Fruit fly (Drosophila melanogaster) whole organism, embryonic: Measurements from ENCODE around the gene ND-SGDH.

Source experiments
- Aef1 ChIP-seq: fragments of 200-800 bp; sonication (Bioruptor generic); IDR thresholded peaks from 3 replicates; pipeline ENCODE4 v1.3.6; 2022; ENCODE audit warnings: missing biosample characterization, missing genetic modification characterization
- C15 ChIP-seq: fragments of 200-800 bp; sonication (Bioruptor generic); IDR thresholded peaks from 3 replicates; pipeline ENCODE4 v1.3.6; 2022; ENCODE audit warnings: missing biosample characterization, missing genetic modification characterization
- CG12391 ChIP-seq: fragments of 200-800 bp; sonication (Bioruptor generic); optimal IDR thresholded peaks from 3 replicates; lab custom pipeline; 2018; ENCODE audit warnings: missing biosample characterization, mild to moderate bottlenecking, missing genetic modification characterization, moderate library complexity
- CG13775 ChIP-seq: fragments of 200-800 bp; sonication (Bioruptor generic); optimal IDR thresholded peaks from 3 replicates; lab custom pipeline; 2017; ENCODE audit warnings: missing biosample characterization, mild to moderate bottlenecking, missing genetic modification characterization
- CG15514 ChIP-seq: fragments of 200-800 bp; sonication (Bioruptor generic); optimal IDR thresholded peaks from 3 replicates; lab custom pipeline; 2017; ENCODE audit warnings: missing biosample characterization, missing genetic modification characterization, mild to moderate bottlenecking, moderate library complexity, missing genetic modification reagents
- CG17328 ChIP-seq: fragments of 200-800 bp; sonication (Bioruptor generic); IDR thresholded peaks from 2 replicates; pipeline ENCODE4 v1.3.6; 2022; ENCODE audit warnings: missing biosample characterization, missing genetic modification characterization
- CG17359 ChIP-seq: fragments of 200-800 bp; sonication (Bioruptor generic); optimal IDR thresholded peaks from 3 replicates; lab custom pipeline; 2018; ENCODE audit warnings: missing biosample characterization, mild to moderate bottlenecking, missing genetic modification characterization, moderate library complexity
- CG18619 ChIP-seq: fragments of 200-800 bp; sonication (Bioruptor generic); optimal IDR thresholded peaks from 3 replicates; lab custom pipeline; 2017; ENCODE audit warnings: missing biosample characterization, mild to moderate bottlenecking, missing genetic modification characterization
- CG31441 ChIP-seq: fragments of 200-800 bp; sonication (Bioruptor generic); IDR thresholded peaks from 2 replicates; pipeline ENCODE4 v1.3.6; 2022; ENCODE audit warnings: missing biosample characterization, missing genetic modification characterization
- CG33557 ChIP-seq: fragments of 200-800 bp; sonication (Bioruptor generic); optimal IDR thresholded peaks from 2 replicates; lab custom pipeline; 2019; ENCODE audit warnings: missing biosample characterization, mild to moderate bottlenecking, missing genetic modification characterization, moderate library complexity
- CG34224 ChIP-seq: fragments of 200-800 bp; sonication (Bioruptor generic); IDR thresholded peaks from 3 replicates; pipeline ENCODE4 v1.3.6; 2022; ENCODE audit warnings: missing biosample characterization, missing genetic modification characterization; ENCODE audit not compliant: partially characterized antibody
- CG34422 ChIP-seq: fragments of 200-800 bp; sonication (Bioruptor generic); IDR thresholded peaks from 3 replicates; pipeline ENCODE4 v1.3.6; 2022; ENCODE audit warnings: missing biosample characterization, missing genetic modification characterization
- CG3838 ChIP-seq: fragments of 200-800 bp; sonication (Bioruptor generic); optimal IDR thresholded peaks from 3 replicates; lab custom pipeline; 2016; ENCODE audit warnings: missing biosample characterization, missing genetic modification characterization
- CG4328 ChIP-seq: fragments of 200-800 bp; sonication (Bioruptor generic); optimal IDR thresholded peaks from 3 replicates; lab custom pipeline; 2017; ENCODE audit warnings: missing biosample characterization, missing genetic modification reagents, missing genetic modification characterization
- CG4360 ChIP-seq: fragments of 200-800 bp; sonication (Bioruptor generic); IDR thresholded peaks from 2 replicates; pipeline ENCODE4 v1.3.6; 2022; ENCODE audit warnings: missing biosample characterization, missing genetic modification characterization
- CG4424 ChIP-seq: fragments of 200-800 bp; sonication (Bioruptor generic); optimal IDR thresholded peaks from 3 replicates; lab custom pipeline; 2016; ENCODE audit warnings: missing biosample characterization, missing genetic modification characterization
- CG5245 ChIP-seq: fragments of 200-800 bp; sonication (Bioruptor generic); optimal IDR thresholded peaks from 3 replicates; lab custom pipeline; 2016; ENCODE audit warnings: missing biosample characterization, missing genetic modification characterization
- CG6854 ChIP-seq: fragments of 200-800 bp; sonication (Bioruptor generic); optimal IDR thresholded peaks from 3 replicates; lab custom pipeline; 2017; ENCODE audit warnings: missing biosample characterization, mild to moderate bottlenecking, missing genetic modification characterization
- Chrac-16 ChIP-seq: fragments of 200-800 bp; sonication (Bioruptor generic); optimal IDR thresholded peaks from 3 replicates; lab custom pipeline; 2016; ENCODE audit warnings: missing biosample characterization, missing genetic modification characterization
- Deaf1 ChIP-seq: fragments of 200-800 bp; optimal IDR thresholded peaks from 3 replicates; lab custom pipeline; 2019; ENCODE audit warnings: missing biosample characterization, mild to moderate bottlenecking, missing genetic modification characterization, moderate library complexity
- Dfd ChIP-seq, 2 experiments: fragments of >200 bp; optimal IDR thresholded peaks; 2 replicates each; lab custom pipeline; 2017; ENCODE audit warnings: missing biosample characterization in 2 of 2, missing genetic modification characterization in 2 of 2
- E2f1 ChIP-seq: fragments of 200-800 bp; sonication (Bioruptor generic); IDR thresholded peaks from 2 replicates; pipeline ENCODE4 v1.3.6; 2022; ENCODE audit warnings: missing biosample characterization, missing genetic modification characterization
- Ets65A ChIP-seq: fragments of 200-800 bp; sonication (Bioruptor generic); peaks from one replicate; lab custom pipeline; 2016; ENCODE audit warnings: missing biosample characterization, missing genetic modification characterization
- Fer3 ChIP-seq: fragments of 200-800 bp; sonication (Bioruptor generic); optimal IDR thresholded peaks from 2 replicates; lab custom pipeline; 2018; ENCODE audit warnings: missing biosample characterization, mild to moderate bottlenecking, missing genetic modification characterization, moderate library complexity
- Gug ChIP-seq: fragments of 200-800 bp; sonication (Bioruptor generic); IDR thresholded peaks from 4 replicates; pipeline ENCODE4 v1.3.6; 2022; ENCODE audit warnings: missing biosample characterization, missing genetic modification characterization
- HLH3B ChIP-seq: fragments of 200-800 bp; sonication (Bioruptor generic); IDR thresholded peaks from 2 replicates; pipeline ENCODE4 v1.3.6; 2022; ENCODE audit warnings: missing biosample characterization, missing genetic modification characterization
- Hmx ChIP-seq: fragments of 200-800 bp; sonication (Bioruptor generic); optimal IDR thresholded peaks from 2 replicates; lab custom pipeline; 2016; ENCODE audit warnings: missing biosample characterization, missing genetic modification characterization
- Mad ChIP-seq: fragments of 200-800 bp; sonication (Bioruptor generic); optimal IDR thresholded peaks from 2 replicates; lab custom pipeline; 2016; ENCODE audit warnings: missing biosample characterization, missing genetic modification characterization
- Nf-YA ChIP-seq: fragments of 200-800 bp; sonication (Bioruptor generic); IDR thresholded peaks from 2 replicates; pipeline ENCODE4 v1.3.6; 2022; ENCODE audit warnings: missing biosample characterization, missing genetic modification characterization
- Nf-YB ChIP-seq: fragments of 200-800 bp; sonication (Bioruptor generic); optimal IDR thresholded peaks from 3 replicates; lab custom pipeline; 2019; ENCODE audit warnings: missing biosample characterization, mild to moderate bottlenecking, missing genetic modification characterization, moderate library complexity
- Ptx1 ChIP-seq: fragments of 200-800 bp; sonication (Bioruptor generic); IDR thresholded peaks from 2 replicates; pipeline ENCODE4 v1.3.6; 2022; ENCODE audit warnings: missing biosample characterization, missing genetic modification characterization
- Taf1 ChIP-seq: fragments of 200-800 bp; sonication (Bioruptor generic); IDR thresholded peaks from 2 replicates; pipeline ENCODE4 v1.3.6; 2022; ENCODE audit warnings: missing biosample characterization, missing genetic modification characterization
- aop ChIP-seq: fragments of 200-800 bp; sonication (Bioruptor generic); IDR thresholded peaks from 2 replicates; pipeline ENCODE4 v1.3.6; 2022; ENCODE audit warnings: missing biosample characterization, missing genetic modification characterization
- ap ChIP-seq: fragments of 200-800 bp; sonication (Bioruptor generic); IDR thresholded peaks from 2 replicates; pipeline ENCODE4 v1.3.6; 2022; ENCODE audit warnings: missing biosample characterization, missing genetic modification characterization
- ara ChIP-seq: fragments of 200-800 bp; sonication (Bioruptor generic); IDR thresholded peaks from 2 replicates; pipeline ENCODE4 v1.3.6; 2022; ENCODE audit warnings: missing biosample characterization, missing genetic modification characterization
- bbx ChIP-seq: fragments of 200-800 bp; sonication (Bioruptor generic); IDR thresholded peaks from 2 replicates; pipeline ENCODE4 v1.3.6; 2022; ENCODE audit warnings: missing biosample characterization, missing genetic modification characterization; ENCODE audit not compliant: partially characterized antibody
- cg ChIP-seq: fragments of 200-800 bp; sonication (Bioruptor generic); optimal IDR thresholded peaks from 3 replicates; lab custom pipeline; 2019; ENCODE audit warnings: missing biosample characterization, mild to moderate bottlenecking, missing genetic modification characterization, moderate library complexity
- esg ChIP-seq: fragments of 200-800 bp; sonication (Bioruptor generic); conservative IDR thresholded peaks from 2 replicates; pipeline ENCODE4 v1.3.6; 2022; ENCODE audit warnings: missing biosample characterization, missing genetic modification characterization
- eyg ChIP-seq: fragments of 200-800 bp; sonication (Bioruptor generic); optimal IDR thresholded peaks from 3 replicates; lab custom pipeline; 2016; ENCODE audit warnings: missing biosample characterization, missing genetic modification characterization
- gem ChIP-seq: fragments of 200-800 bp; sonication (Bioruptor generic); optimal IDR thresholded peaks from 2 replicates; lab custom pipeline; 2019; ENCODE audit warnings: missing biosample characterization, mild to moderate bottlenecking, missing genetic modification characterization, moderate library complexity
- grau ChIP-seq: fragments of 200-800 bp; optimal IDR thresholded peaks from 3 replicates; lab custom pipeline; 2019; ENCODE audit warnings: missing biosample characterization, mild to moderate bottlenecking, missing genetic modification characterization, moderate library complexity
- gro ChIP-seq: fragments of 200-800 bp; sonication (Bioruptor generic); optimal IDR thresholded peaks from 2 replicates; lab custom pipeline; 2016; ENCODE audit warnings: missing biosample characterization, missing genetic modification characterization
- ind ChIP-seq: fragments of 200-800 bp; sonication (Bioruptor generic); optimal IDR thresholded peaks from 3 replicates; lab custom pipeline; 2016; ENCODE audit warnings: missing biosample characterization, missing genetic modification characterization
- inv ChIP-seq: fragments of 200-800 bp; sonication (Bioruptor generic); IDR thresholded peaks from 2 replicates; pipeline ENCODE4 v1.3.6; 2022; ENCODE audit warnings: missing biosample characterization, missing genetic modification characterization; ENCODE audit not compliant: partially characterized antibody
- jigr1 ChIP-seq: fragments of 200-800 bp; sonication (Bioruptor generic); IDR thresholded peaks from 3 replicates; pipeline ENCODE4 v1.3.6; 2022; ENCODE audit warnings: missing biosample characterization, missing genetic modification characterization
- lmd ChIP-seq: fragments of 200-800 bp; sonication (Bioruptor generic); IDR thresholded peaks from 2 replicates; pipeline ENCODE4 v1.3.6; 2022; ENCODE audit warnings: missing biosample characterization, missing genetic modification characterization
- seq ChIP-seq: fragments of 200-800 bp; sonication (Bioruptor generic); IDR thresholded peaks from 2 replicates; pipeline ENCODE4 v1.3.6; 2022; ENCODE audit warnings: missing biosample characterization, missing genetic modification characterization
- sisA ChIP-seq: fragments of 200-800 bp; sonication (Bioruptor generic); IDR thresholded peaks from 2 replicates; pipeline ENCODE4 v1.3.6; 2022; ENCODE audit warnings: missing biosample characterization, missing genetic modification characterization
- toy ChIP-seq: fragments of 200-800 bp; sonication (Bioruptor generic); IDR thresholded peaks from 2 replicates; pipeline ENCODE4 v1.3.6; 2022; ENCODE audit warnings: missing biosample characterization, missing genetic modification characterization
- wdn ChIP-seq: fragments of 200-800 bp; sonication (Bioruptor generic); IDR thresholded peaks from 2 replicates; pipeline ENCODE4 v1.3.6; 2022; ENCODE audit warnings: missing biosample characterization, missing genetic modification characterization

Gene ND-SGDH

dm6 chr3L:12090898-12091685 lies 47.3 kb downstream of the ND-SGDH start (continued):
- peak; percentile 67; the same call in 1 of the 2 replicates for TF ChIP-seq sisA (GFP tag; lab: Robert Waterston, UW)
- TF ChIP-seq wdn (GFP tag; lab: Robert Waterston, UW): peak; percentile 23; the same call in 1 of the 2 replicates
- TF ChIP-seq CG31441 (GFP tag; lab: Robert Waterston, UW): peak; percentile 51; the same call in 1 of the 2 replicates
- TF ChIP-seq CG17328 (GFP tag; lab: Robert Waterston, UW): no peak
- TF ChIP-seq CG12391 (tag; lab: Kevin White, UChicago): peak; percentile 56
- TF ChIP-seq Aef1 (GFP tag; lab: Robert Waterston, UW): peak; percentile 69
- no peak for TF ChIP-seq cg (GFP tag; lab: Kevin White, UChicago)
- 0 out of 2 replicates have a peak, but pooled peaks have one; percentile 39 for TF ChIP-seq esg (GFP tag; lab: Robert Waterston, UW)
- peak; percentile 69 for TF ChIP-seq ind
- peak; percentile 66 for TF ChIP-seq Taf1
- no peak for TF ChIP-seq CG4360 (GFP tag; lab: Robert Waterston, UW)
- TF ChIP-seq Chrac-16 (GFP tag; lab: Kevin White, UChicago): peak; percentile 11
- peak; percentile 77 for TF ChIP-seq Ets65A (GFP tag; lab: Kevin White, UChicago)
- peak; percentile 7 for TF ChIP-seq Deaf1 (tag; lab: Kevin White, UChicago)
- TF ChIP-seq gro (GFP tag; lab: Kevin White, UChicago): peak; percentile 44
- TF ChIP-seq Nf-YB (GFP tag; lab: Kevin White, UChicago): peak; percentile 24
- TF ChIP-seq CG34422 (GFP tag; lab: Robert Waterston, UW): peak; percentile 73; the same call in 2 of the 3 replicates
- no peak for TF ChIP-seq CG34224 (GFP tag; lab: Robert Waterston, UW)
- peak; percentile 94 for TF ChIP-seq grau
- TF ChIP-seq E2f1 (GFP tag; lab: Robert Waterston, UW): peak; percentile 63
- TF ChIP-seq Fer3 (tag; lab: Kevin White, UChicago): peak; percentile 71
- TF ChIP-seq bbx (GFP tag; lab: Robert Waterston, UW): no peak
- no peak for TF ChIP-seq HLH3B
- peak; percentile 50 for TF ChIP-seq CG17359 (tag; lab: Kevin White, UChicago)
- TF ChIP-seq CG33557 (GFP tag; lab: Kevin White, UChicago): no peak
- TF ChIP-seq CG15514 (GFP tag; lab: Kevin White, UChicago): peak; percentile 43
- peak; percentile 63 for TF ChIP-seq CG18619
- TF ChIP-seq aop (GFP tag; lab: Robert Waterston, UW): peak; percentile 38; the same call in 1 of the 2 replicates
- TF ChIP-seq C15: no peak
- TF ChIP-seq jigr1 (GFP tag; lab: Robert Waterston, UW): 0 out of 3 replicates have a peak, but pooled peaks have one; percentile 36
- peak; percentile 43 for TF ChIP-seq Mad
- no peak for TF ChIP-seq Nf-YA
- peak; percentile 33 for TF ChIP-seq CG13775 (GFP tag; lab: Kevin White, UChicago)
- peak; percentile 77 for TF ChIP-seq Ptx1
- TF ChIP-seq toy: no peak
- peak; percentile 16 for TF ChIP-seq CG3838 (GFP tag; lab: Kevin White, UChicago)
- peak; percentile 44 for TF ChIP-seq CG5245 (GFP tag; lab: Kevin White, UChicago)
- TF ChIP-seq eyg (GFP tag; lab: Kevin White, UChicago): peak; percentile 15
- peak; percentile 74; the same call in 1 of the 2 replicates for TF ChIP-seq seq
- peak; percentile 33; the same call in 1 of the 2 replicates for TF ChIP-seq ap (GFP tag; lab: Robert Waterston, UW)
- TF ChIP-seq Hmx (GFP tag; lab: Kevin White, UChicago): no peak
- TF ChIP-seq CG4424 (GFP tag; lab: Kevin White, UChicago): peak; percentile 58
- 0 out of 2 replicates have a peak, but pooled peaks have one; percentile 8 for TF ChIP-seq ara (GFP tag; lab: Robert Waterston, UW)
- TF ChIP-seq inv: no peak
- TF ChIP-seq CG4328: no peak
- TF ChIP-seq Gug: peak; percentile 30; the same call in 1 of the 4 replicates
- TF ChIP-seq lmd (GFP tag; lab: Robert Waterston, UW): peak; percentile 78
- peak; percentile 73 for TF ChIP-seq gem (tag; lab: Kevin White, UChicago)
- peak; percentile 13 for TF ChIP-seq CG6854 (GFP tag; lab: Kevin White, UChicago)
- no peak for TF ChIP-seq Dfd (GFP tag; optimal IDR thresholded peaks at IDR 0.05; lab: Kevin White, UChicago)
